Worm (Caenorhabditis elegans): ENCODE results near the gene T16G12.13.

- TF ChIP-seq elt-3 (tag; optimal IDR thresholded peaks at IDR 0.05) (no peak), lsy-2 (tag; optimal IDR thresholded peaks at IDR 0.05) (peak in 1 of 2 experiments; percentile 66), mdl-1 (tag; optimal IDR thresholded peaks at IDR 0.05) (no peak), nhr-77 (tag; optimal IDR thresholded peaks at IDR 0.05) (no peak), fos-1 (tag; optimal IDR thresholded peaks at IDR 0.05) (no peak), elt-1 (tag; optimal IDR thresholded peaks at IDR 0.05) (no peak), zag-1 (tag; optimal IDR thresholded peaks at IDR 0.05) (no peak), unc-62 (GFP tag; optimal IDR thresholded peaks at IDR 0.05) (no peak), ZK546.5 (tag; optimal IDR thresholded peaks at IDR 0.05) (no peak)
Observed at ce11 chrIII:10095377-10095776, 34.7 kb downstream of the T16G12.13 start.

Data from whole organism, L2 larva.